Fruit fly (Drosophila melanogaster) whole organism, embryonic: ENCODE measurements around the gene E2f2.

Experiments
- Awh ChIP-seq: fragments of 200-800 bp; sonication (Bioruptor generic); IDR thresholded peaks from 2 replicates; pipeline ENCODE4, ENCODE4 v1.3.6; 2022; ENCODE audit warnings: missing biosample characterization, missing genetic modification characterization
- CG1024 ChIP-seq: fragments of 200-800 bp; sonication (Bioruptor generic); IDR thresholded peaks from 2 replicates; pipeline ENCODE4 v1.3.6; 2022; ENCODE audit warnings: missing biosample characterization, missing genetic modification characterization
- CG12744 ChIP-seq: fragments of 200-800 bp; sonication (Bioruptor generic); optimal IDR thresholded peaks from 2 replicates; lab custom pipeline; 2016; ENCODE audit warnings: missing biosample characterization, missing genetic modification characterization
- CG13287 ChIP-seq: fragments of 200-800 bp; sonication (Bioruptor generic); IDR thresholded peaks from 2 replicates; pipeline ENCODE4 v1.3.6; 2022; ENCODE audit warnings: missing biosample characterization, missing genetic modification characterization; ENCODE audit not compliant: partially characterized antibody
- CG14014 ChIP-seq: fragments of 200-800 bp; sonication (Bioruptor generic); IDR thresholded peaks from 2 replicates; pipeline ENCODE4 v1.3.6; 2022; ENCODE audit warnings: missing biosample characterization, missing genetic modification characterization
- CG14050 ChIP-seq: fragments of 200-800 bp; sonication (Bioruptor generic); IDR thresholded peaks from 3 replicates; pipeline ENCODE4 v1.3.6; 2022; ENCODE audit warnings: missing biosample characterization, missing genetic modification characterization
- CG14667 ChIP-seq: fragments of 200-800 bp; sonication (Bioruptor generic); IDR thresholded peaks from 2 replicates; pipeline ENCODE4 v1.3.6; 2022; ENCODE audit warnings: missing biosample characterization, missing genetic modification characterization
- CG15011 ChIP-seq: fragments of 200-800 bp; sonication (Bioruptor generic); optimal IDR thresholded peaks from 3 replicates; lab custom pipeline; 2018; ENCODE audit warnings: missing biosample characterization, mild to moderate bottlenecking, missing genetic modification characterization
- CG1529 ChIP-seq: fragments of 200-800 bp; sonication (Bioruptor generic); optimal IDR thresholded peaks from 3 replicates; lab custom pipeline; 2018; ENCODE audit warnings: missing biosample characterization, missing genetic modification characterization
- CG15479 ChIP-seq: fragments of 200-800 bp; sonication (Bioruptor generic); optimal IDR thresholded peaks from 3 replicates; lab custom pipeline; 2019; ENCODE audit warnings: missing biosample characterization, mild to moderate bottlenecking, missing genetic modification characterization, moderate library complexity
- CG1603 ChIP-seq: fragments of 200-800 bp; sonication (Bioruptor generic); optimal IDR thresholded peaks from 2 replicates; lab custom pipeline; 2019; ENCODE audit warnings: missing biosample characterization, mild to moderate bottlenecking, missing genetic modification characterization, moderate library complexity
- CG1647 ChIP-seq: fragments of 200-800 bp; sonication (Bioruptor generic); optimal IDR thresholded peaks from 3 replicates; lab custom pipeline; 2016; ENCODE audit warnings: missing biosample characterization, missing genetic modification characterization
- CG17359 ChIP-seq: fragments of 200-800 bp; sonication (Bioruptor generic); optimal IDR thresholded peaks from 3 replicates; lab custom pipeline; 2018; ENCODE audit warnings: missing biosample characterization, mild to moderate bottlenecking, missing genetic modification characterization, moderate library complexity
- CG17612 ChIP-seq: fragments of 200-800 bp; sonication (Bioruptor generic); IDR thresholded peaks from 2 replicates; pipeline ENCODE4 v1.3.6; 2022; ENCODE audit warnings: missing biosample characterization, missing genetic modification characterization
- CG2678 ChIP-seq: fragments of 200-800 bp; sonication (Bioruptor generic); optimal IDR thresholded peaks from 3 replicates; lab custom pipeline; 2019; ENCODE audit warnings: missing biosample characterization, mild to moderate bottlenecking, missing genetic modification characterization, moderate library complexity
- CG30431 ChIP-seq: fragments of 200-800 bp; sonication (Bioruptor generic); optimal IDR thresholded peaks from 2 replicates; lab custom pipeline; 2017; ENCODE audit warnings: missing biosample characterization, missing genetic modification characterization
- CG4328 ChIP-seq: fragments of 200-800 bp; sonication (Bioruptor generic); optimal IDR thresholded peaks from 3 replicates; lab custom pipeline; 2017; ENCODE audit warnings: missing biosample characterization, missing genetic modification reagents, missing genetic modification characterization
- CG6683 ChIP-seq: fragments of 200-800 bp; sonication (Bioruptor generic); optimal IDR thresholded peaks from 2 replicates; lab custom pipeline; 2017; ENCODE audit warnings: missing biosample characterization, mild to moderate bottlenecking, missing genetic modification characterization, missing genetic modification reagents
- CG7987 ChIP-seq: fragments of 200-800 bp; sonication (Bioruptor generic); optimal IDR thresholded peaks from 2 replicates; lab custom pipeline; 2018; ENCODE audit warnings: missing biosample characterization, mild to moderate bottlenecking, missing genetic modification characterization, moderate library complexity
- CG9876 ChIP-seq: fragments of 200-800 bp; sonication (Bioruptor generic); optimal IDR thresholded peaks from 2 replicates; lab custom pipeline; 2016; ENCODE audit warnings: missing biosample characterization, missing genetic modification characterization
- CrebB ChIP-seq: fragments of 200-800 bp; sonication (Bioruptor generic); optimal IDR thresholded peaks from 3 replicates; lab custom pipeline; 2018; ENCODE audit warnings: missing biosample characterization, mild to moderate bottlenecking, missing genetic modification characterization
- Dfd ChIP-seq, 2 experiments: fragments of >200 bp; optimal IDR thresholded peaks; 2 replicates each; lab custom pipeline; 2017; ENCODE audit warnings: missing biosample characterization in 2 of 2, missing genetic modification characterization in 2 of 2
- Eip74EF ChIP-seq, 2 experiments: fragments of 200-800 bp in 1 of 2; fragments of >200 bp in 1 of 2; sonication (Bioruptor generic) in 1 of 2; optimal IDR thresholded peaks; 2 replicates each; lab custom pipeline; 2017 to 2019; ENCODE audit warnings: missing biosample characterization in 2 of 2, missing genetic modification characterization in 2 of 2, mild to moderate bottlenecking in 1 of 2, moderate library complexity in 1 of 2
- Elba2 ChIP-seq: fragments of 200-800 bp; sonication (Bioruptor generic); optimal IDR thresholded peaks from 3 replicates; lab custom pipeline; 2016; ENCODE audit warnings: missing biosample characterization, missing genetic modification characterization
- Fer2 ChIP-seq: fragments of 200-800 bp; sonication (Bioruptor generic); optimal IDR thresholded peaks from 2 replicates; lab custom pipeline; 2018; ENCODE audit warnings: missing biosample characterization, mild to moderate bottlenecking, missing genetic modification characterization, moderate library complexity
- Fer3 ChIP-seq: fragments of 200-800 bp; sonication (Bioruptor generic); optimal IDR thresholded peaks from 2 replicates; lab custom pipeline; 2018; ENCODE audit warnings: missing biosample characterization, mild to moderate bottlenecking, missing genetic modification characterization, moderate library complexity
- HmgD ChIP-seq: fragments of 200-800 bp; sonication (Bioruptor generic); optimal IDR thresholded peaks from 3 replicates; lab custom pipeline; 2016; ENCODE audit warnings: missing biosample characterization, missing genetic modification characterization
- Hr51 ChIP-seq, 2 experiments: fragments of 200-800 bp; sonication (Bioruptor generic); optimal IDR thresholded peaks; 2 replicates in 1 of 2; 3 replicates in 1 of 2; lab custom pipeline; 2016 to 2018; ENCODE audit warnings: missing biosample characterization in 2 of 2, missing genetic modification characterization in 2 of 2, mild to moderate bottlenecking in 1 of 2, moderate library complexity in 1 of 2
- Nf-YB ChIP-seq: fragments of 200-800 bp; sonication (Bioruptor generic); optimal IDR thresholded peaks from 3 replicates; lab custom pipeline; 2019; ENCODE audit warnings: missing biosample characterization, mild to moderate bottlenecking, missing genetic modification characterization, moderate library complexity
- Scr ChIP-seq: fragments of 200-800 bp; sonication (Bioruptor generic); IDR thresholded peaks from 2 replicates; pipeline ENCODE4 v1.3.6; 2022; ENCODE audit warnings: missing biosample characterization, missing genetic modification characterization; ENCODE audit not compliant: partially characterized antibody
- Ssrp ChIP-seq: fragments of 200-800 bp; sonication (Bioruptor generic); optimal IDR thresholded peaks from 2 replicates; lab custom pipeline; 2018; ENCODE audit warnings: missing biosample characterization, mild to moderate bottlenecking, missing genetic modification characterization, moderate library complexity
- Trl ChIP-seq, 3 experiments: fragments of >200 bp in 2 of 3; fragments of 200-800 bp in 1 of 3; sonication (Bioruptor generic) in 1 of 3; optimal IDR thresholded peaks; 2 replicates in 1 of 3; 3 replicates in 2 of 3; lab custom pipeline; 2016 to 2017; ENCODE audit warnings: missing biosample characterization in 1 of 3, missing genetic modification characterization in 1 of 3
- dati ChIP-seq: fragments of 200-800 bp; sonication (Bioruptor generic); IDR thresholded peaks from 2 replicates; pipeline ENCODE4 v1.3.6; 2022; ENCODE audit warnings: missing biosample characterization, missing genetic modification characterization
- dmrt11E ChIP-seq: fragments of 200-800 bp; sonication (Bioruptor generic); optimal IDR thresholded peaks from 3 replicates; lab custom pipeline; 2018; ENCODE audit warnings: missing biosample characterization, mild to moderate bottlenecking, missing genetic modification characterization, moderate library complexity
- exex ChIP-seq: fragments of 200-800 bp; sonication (Bioruptor generic); optimal IDR thresholded peaks from 4 replicates; lab custom pipeline; 2018; ENCODE audit warnings: missing biosample characterization, mild to moderate bottlenecking, missing genetic modification characterization, moderate library complexity
- gt ChIP-seq: fragments of 200-800 bp; sonication (Bioruptor generic); IDR thresholded peaks from 2 replicates; pipeline ENCODE4 v1.3.6; 2022; ENCODE audit warnings: missing biosample characterization, missing genetic modification characterization
- inv ChIP-seq: fragments of 200-800 bp; sonication (Bioruptor generic); IDR thresholded peaks from 2 replicates; pipeline ENCODE4 v1.3.6; 2022; ENCODE audit warnings: missing biosample characterization, missing genetic modification characterization; ENCODE audit not compliant: partially characterized antibody
- kah ChIP-seq: fragments of 200-800 bp; sonication (Bioruptor generic); optimal IDR thresholded peaks from 2 replicates; lab custom pipeline; 2018; ENCODE audit warnings: missing biosample characterization, mild to moderate bottlenecking, missing genetic modification characterization
- mld ChIP-seq: fragments of 200-800 bp; sonication (Bioruptor generic); IDR thresholded peaks from 3 replicates; pipeline ENCODE4 v1.3.6; 2022; ENCODE audit warnings: missing biosample characterization, missing genetic modification characterization; ENCODE audit not compliant: partially characterized antibody
- pho ChIP-seq: fragments of 200-800 bp; sonication (Bioruptor generic); optimal IDR thresholded peaks from 2 replicates; lab custom pipeline; 2016; ENCODE audit warnings: missing biosample characterization, missing genetic modification characterization
- pita ChIP-seq: fragments of 200-800 bp; sonication (Bioruptor generic); optimal IDR thresholded peaks from 2 replicates; lab custom pipeline; 2017; ENCODE audit warnings: missing biosample characterization, mild to moderate bottlenecking, missing genetic modification characterization
- repo ChIP-seq: fragments of 200-800 bp; sonication (Bioruptor generic); optimal IDR thresholded peaks from 2 replicates; lab custom pipeline; 2016; ENCODE audit warnings: missing biosample characterization, missing genetic modification characterization
- sim ChIP-seq: fragments of 200-800 bp; sonication (Bioruptor generic); IDR thresholded peaks from 2 replicates; pipeline ENCODE4 v1.3.6; 2022; ENCODE audit warnings: missing biosample characterization, missing genetic modification characterization
- so ChIP-seq: fragments of 200-800 bp; sonication (Bioruptor generic); IDR thresholded peaks from 3 replicates; pipeline ENCODE4 v1.3.6; 2022; ENCODE audit warnings: missing biosample characterization, missing genetic modification characterization
- sr ChIP-seq: fragments of 200-800 bp; sonication (Bioruptor generic); IDR thresholded peaks from 3 replicates; pipeline ENCODE4 v1.3.6; 2022; ENCODE audit warnings: missing biosample characterization, missing genetic modification characterization
- ssp ChIP-seq: fragments of 200-800 bp; sonication (Bioruptor generic); IDR thresholded peaks from 2 replicates; pipeline ENCODE4 v1.3.6; 2022; ENCODE audit warnings: missing biosample characterization, missing genetic modification characterization
- tgo ChIP-seq: fragments of 200-800 bp; sonication (Bioruptor generic); IDR thresholded peaks from 3 replicates; pipeline ENCODE4 v1.3.6; 2022; ENCODE audit warnings: missing biosample characterization, missing genetic modification characterization
- ttk ChIP-seq: fragments of 200-800 bp; sonication (Bioruptor generic); IDR thresholded peaks from 2 replicates; pipeline ENCODE4 v2.1.2; 2022; ENCODE audit warnings: missing biosample characterization, missing genetic modification characterization
- zfh2 ChIP-seq: fragments of 200-800 bp; sonication (Bioruptor generic); optimal IDR thresholded peaks from 2 replicates; lab custom pipeline; 2016; ENCODE audit warnings: missing biosample characterization, missing genetic modification characterization

Gene E2f2

DNA sequence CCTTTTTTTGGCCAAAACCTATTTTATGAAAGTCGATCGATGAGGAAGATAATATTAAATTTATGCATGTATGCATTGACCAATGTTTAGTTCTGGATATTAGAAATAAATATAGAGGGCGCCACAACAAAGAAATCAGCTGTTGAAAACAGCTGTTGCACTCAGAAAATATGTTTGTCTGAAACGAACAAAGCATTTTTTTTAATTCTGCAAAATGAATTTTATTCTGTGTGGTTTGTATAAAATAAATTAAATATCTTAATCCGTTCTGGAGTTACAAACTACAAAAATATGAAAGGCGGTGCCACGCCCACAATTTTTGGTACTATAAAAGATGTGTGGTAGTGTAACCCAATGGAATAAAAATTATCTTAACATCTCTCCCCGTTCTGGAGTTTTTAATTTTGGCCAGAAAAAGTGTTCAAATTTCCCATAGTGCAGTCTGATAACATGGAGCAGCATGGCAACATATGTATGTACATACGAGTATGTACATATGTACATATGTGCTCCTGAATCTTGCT, 47.7 kb downstream of the E2f2 start (continued):
- 0 out of 2 replicates have a peak, but pooled peaks have one; percentile 37 for TF ChIP-seq sim (GFP tag; lab: Robert Waterston, UW)
- TF ChIP-seq CG30431 (GFP tag; lab: Kevin White, UChicago), result peak; percentile 66
- TF ChIP-seq inv (GFP tag; lab: Robert Waterston, UW), result no peak
- no peak for TF ChIP-seq CG9876 (GFP tag; lab: Kevin White, UChicago)
- no peak for TF ChIP-seq Trl (optimal IDR thresholded peaks at IDR 0.05; lab: Kevin White, UChicago)
- peak; percentile 23 for TF ChIP-seq Trl (GFP tag; optimal IDR thresholded peaks at IDR 0.05; lab: Kevin White, UChicago)
- no peak for TF ChIP-seq CG12744 (GFP tag; lab: Kevin White, UChicago)
- TF ChIP-seq Hr51 (GFP tag; optimal IDR thresholded peaks at IDR 0.05; lab: Kevin White, UChicago), result peak; percentile 33 to 74
- no peak for TF ChIP-seq pho (GFP tag; lab: Kevin White, UChicago)
- TF ChIP-seq Fer3, result peak; percentile 20
- peak; percentile 62; the same call in 2 of the 3 replicates for TF ChIP-seq tgo (GFP tag; lab: Robert Waterston, UW)
- no peak for TF ChIP-seq CG17612
- no peak for TF ChIP-seq repo (GFP tag; lab: Kevin White, UChicago)
- TF ChIP-seq exex, result no peak
- peak; percentile 6 for TF ChIP-seq zfh2 (GFP tag; lab: Kevin White, UChicago)
- TF ChIP-seq CrebB, result no peak
- no peak for TF ChIP-seq CG1603
- TF ChIP-seq Scr (GFP tag; lab: Robert Waterston, UW), result no peak
- no peak for TF ChIP-seq dati (GFP tag; lab: Robert Waterston, UW)
- no peak for TF ChIP-seq CG1024 (GFP tag; lab: Robert Waterston, UW)
- peak; percentile 5; the same call in 1 of the 2 replicates for TF ChIP-seq CG14014 (GFP tag; lab: Robert Waterston, UW)
- TF ChIP-seq Dfd (GFP tag; optimal IDR thresholded peaks at IDR 0.05; lab: Kevin White, UChicago), result no peak
- TF ChIP-seq Fer2, result no peak
- TF ChIP-seq CG4328 (GFP tag; lab: Kevin White, UChicago), result no peak
- TF ChIP-seq CG17359 (tag; lab: Kevin White, UChicago), result peak; percentile 38
- peak; percentile 63 for TF ChIP-seq CG2678 (tag; lab: Kevin White, UChicago)
- peak; percentile 29; the same call in 1 of the 2 replicates for TF ChIP-seq Awh (GFP tag; lab: Robert Waterston, UW)
- peak in 1 of 2 experiments; percentile 73 for TF ChIP-seq Eip74EF (GFP tag; optimal IDR thresholded peaks at IDR 0.05; lab: Kevin White, UChicago)
- peak; percentile 78 for TF ChIP-seq Ssrp (tag; lab: Kevin White, UChicago)
- TF ChIP-seq CG15011 (GFP tag; lab: Kevin White, UChicago), result no peak
- TF ChIP-seq HmgD (GFP tag; lab: Kevin White, UChicago), result no peak
- TF ChIP-seq ttk (GFP tag; lab: Robert Waterston, UW), result peak; percentile 48; the same call in 1 of the 2 replicates
- no peak for TF ChIP-seq mld (GFP tag; lab: Robert Waterston, UW)
- TF ChIP-seq Nf-YB (GFP tag; lab: Kevin White, UChicago), result no peak
- no peak for TF ChIP-seq CG1647 (GFP tag; lab: Kevin White, UChicago)
- TF ChIP-seq CG7987 (GFP tag; lab: Kevin White, UChicago), result no peak
- peak; percentile 82 for TF ChIP-seq dmrt11E (tag; lab: Kevin White, UChicago)
- no peak for TF ChIP-seq CG14667 (GFP tag; lab: Robert Waterston, UW)
- no peak for TF ChIP-seq kah (GFP tag; lab: Kevin White, UChicago)
- TF ChIP-seq Elba2 (GFP tag; lab: Kevin White, UChicago), result no peak
- TF ChIP-seq CG6683, result no peak
- TF ChIP-seq so, result no peak; the same call in 2 of the 3 replicates
- TF ChIP-seq pita, result no peak
- no peak for TF ChIP-seq CG14050
- TF ChIP-seq CG13287, result no peak
- TF ChIP-seq gt (GFP tag; lab: Robert Waterston, UW), result no peak
- no peak for TF ChIP-seq CG15479
- TF ChIP-seq sr (GFP tag; lab: Robert Waterston, UW), result no peak
- peak; percentile 50 for TF ChIP-seq CG1529 (GFP tag; lab: Kevin White, UChicago)
- no peak for TF ChIP-seq ssp (GFP tag; lab: Robert Waterston, UW)
